Fruit fly (Drosophila melanogaster) whole organism: Measurements from ENCODE around the gene CG15382.

Experiments used
- CG8478 ChIP-seq: fragments of >200 bp; optimal IDR thresholded peaks from 2 replicates; lab custom pipeline; 2018; ENCODE audit warnings: inconsistent platforms
- Dll ChIP-seq: fragments of >200 bp; optimal IDR thresholded peaks from 2 replicates; lab custom pipeline; 2017
- psq ChIP-seq: fragments of >200 bp; optimal IDR thresholded peaks from 2 replicates; lab custom pipeline; 2017

DNA sequence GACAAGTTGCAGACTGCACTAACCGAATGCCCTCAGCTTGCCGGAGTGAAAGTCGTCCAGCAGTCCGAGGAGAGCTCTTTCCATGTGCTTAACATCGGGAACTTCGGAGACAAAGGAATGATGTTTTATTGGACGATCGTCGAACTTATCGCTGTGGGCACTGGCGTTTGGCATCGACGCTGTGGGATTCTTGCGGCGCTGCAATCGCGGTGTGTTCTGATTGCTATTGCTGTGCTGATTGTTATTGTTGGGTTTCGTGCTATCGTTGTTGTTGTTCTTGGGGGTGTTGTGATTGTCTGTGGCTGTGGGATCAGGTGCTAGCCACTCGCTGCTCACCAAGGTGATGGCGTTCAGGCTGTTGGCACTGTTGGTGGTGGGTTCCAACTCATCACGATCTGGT is 35.1 kb downstream of the CG15382 start:
- TF ChIP-seq CG8478 (no peak), Dll (lab: Kevin White, UChicago) (no peak), psq (lab: Kevin White, UChicago) (no peak)
